Worm (Caenorhabditis elegans) whole organism, midembryonic: ENCODE data around the gene Y39A1A.10.

ENCODE experiments used
- T22C8.4 ChIP-seq: fragments of 200-800 bp; sonication (Bioruptor generic); IDR thresholded peaks from 2 replicates; pipeline ENCODE4 v1.3.6; 2022; ENCODE audit warnings: missing genetic modification characterization, missing compliant biosample characterization
- cog-1 ChIP-seq: sonication (generic microtip); optimal IDR thresholded peaks from 2 replicates; lab custom pipeline; 2016; ENCODE audit warnings: missing genetic modification characterization, missing compliant biosample characterization
- flt-1 ChIP-seq: fragments of 200-800 bp; sonication (Bioruptor generic); IDR thresholded peaks from 2 replicates; pipeline ENCODE4 v1.3.6; 2022; ENCODE audit warnings: missing genetic modification characterization, missing compliant biosample characterization
- klf-2 ChIP-seq: fragments of 200-800 bp; sonication (Bioruptor generic); conservative IDR thresholded peaks from 2 replicates; pipeline ENCODE4 v1.3.6; 2022; ENCODE audit warnings: missing genetic modification reagents, missing genetic modification characterization, missing compliant biosample characterization
- med-1 ChIP-seq: sonication (generic microtip); optimal IDR thresholded peaks from 2 replicates; lab custom pipeline; 2017; ENCODE audit warnings: missing genetic modification characterization, mild to moderate bottlenecking, missing compliant biosample characterization, antibody characterized with exemption, missing genetic modification reagents; ENCODE audit not compliant: insufficient read depth
- ref-1 ChIP-seq: fragments of 200-800 bp; sonication (Bioruptor generic); conservative IDR thresholded peaks from 2 replicates; pipeline ENCODE4 v1.3.6; 2022; ENCODE audit warnings: missing genetic modification reagents, missing genetic modification characterization, missing compliant biosample characterization
- tab-1 ChIP-seq: fragments of 200-800 bp; sonication (Bioruptor generic); IDR thresholded peaks from 2 replicates; pipeline ENCODE4 v1.3.6; 2022; ENCODE audit warnings: missing genetic modification characterization, missing compliant biosample characterization
- ztf-23 ChIP-seq: fragments of 200-800 bp; sonication (Bioruptor generic); IDR thresholded peaks from 2 replicates; pipeline ENCODE4 v1.3.6; 2022; ENCODE audit warnings: missing genetic modification reagents, missing genetic modification characterization, missing compliant biosample characterization

DNA sequence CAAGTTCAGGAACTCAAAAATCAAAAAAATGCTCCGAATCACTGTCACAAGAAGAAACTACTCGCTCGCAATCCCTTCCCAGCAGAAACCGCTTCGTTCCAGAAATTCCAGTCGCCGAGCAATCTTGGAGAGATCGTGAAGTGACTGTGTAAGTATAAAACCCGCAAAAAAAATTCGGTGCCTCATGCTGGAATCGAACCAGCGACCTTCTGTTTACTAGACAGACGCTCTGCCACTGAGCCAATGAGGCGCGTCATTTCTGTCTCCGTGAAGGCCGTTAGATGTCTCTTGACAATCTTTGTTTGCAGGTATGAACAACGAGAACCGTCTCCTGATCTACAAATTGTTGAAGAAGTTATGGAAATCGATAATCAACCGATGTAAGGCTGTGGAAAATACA lies 8.0 kb upstream of the Y39A1A.10 start:
- TF ChIP-seq med-1 (GFP tag; lab: Kevin White, UChicago), result peak; percentile 55
- TF ChIP-seq T22C8.4 (GFP tag; lab: Robert Waterston, UW), result peak; percentile 92
- TF ChIP-seq flt-1 (GFP tag; lab: Robert Waterston, UW), result peak; percentile 94
- TF ChIP-seq ref-1, result peak; percentile 85
- TF ChIP-seq klf-2 (GFP tag; lab: Robert Waterston, UW), result peak; percentile 81
- peak; percentile 51 for TF ChIP-seq cog-1
- TF ChIP-seq ztf-23, result peak; percentile 82
- TF ChIP-seq tab-1 (GFP tag; lab: Robert Waterston, UW), result peak; percentile 93
